Worm (Caenorhabditis elegans) whole organism, early embryonic: ENCODE data around the gene fbf-1.

Experiments used
- ama-1 ChIP-seq: fragments of 150-350 bp; optimal IDR thresholded peaks from 2 replicates; lab custom pipeline; 2014
- tra-4 ChIP-seq: sonication (generic microtip); optimal IDR thresholded peaks from 2 replicates; lab custom pipeline; 2017; ENCODE audit warnings: missing genetic modification characterization, missing compliant biosample characterization

DNA sequence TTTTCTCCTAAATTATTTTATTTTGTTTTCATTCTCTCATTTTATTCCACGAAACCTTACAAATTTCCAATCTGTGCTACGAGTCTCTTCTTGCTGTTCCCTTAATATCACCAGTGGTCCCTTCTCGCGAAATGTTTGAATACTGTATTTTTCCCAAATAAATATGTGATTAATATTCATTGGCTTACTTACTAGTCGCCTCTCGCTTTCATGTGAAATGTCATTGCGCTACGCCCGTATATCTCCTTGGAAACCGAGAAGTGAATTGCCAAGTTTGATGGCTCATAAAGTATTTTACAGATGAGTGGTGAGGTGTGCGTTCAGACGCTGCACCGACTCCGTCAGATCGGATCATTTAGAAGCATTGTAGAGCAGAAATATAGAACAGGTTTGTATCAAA is 44.6 kb upstream of the fbf-1 start, which contains the start of gene rars-2:
- TF ChIP-seq ama-1 (no peak), tra-4 (no peak)
